Worm (Caenorhabditis elegans) whole organism, L3 larva: Measurements from ENCODE around the gene rha-1.

Experiments
- R02D3.7 ChIP-seq: fragments of 150-350 bp; optimal IDR thresholded peaks from 2 replicates; lab custom pipeline; 2014; ENCODE audit warnings: missing biosample characterization, missing genetic modification characterization
- ZK546.5 ChIP-seq: sonication (generic microtip); optimal IDR thresholded peaks from 2 replicates; lab custom pipeline; 2017; ENCODE audit warnings: missing biosample characterization, missing genetic modification characterization
- aly-2 ChIP-seq: fragments of 150-350 bp; optimal IDR thresholded peaks from 2 replicates; lab custom pipeline; 2014; ENCODE audit warnings: missing biosample characterization, missing genetic modification characterization
- ceh-16 ChIP-seq: sonication (generic microtip); optimal IDR thresholded peaks from 2 replicates; lab custom pipeline; 2017; ENCODE audit warnings: missing biosample characterization, missing genetic modification characterization
- ceh-28 ChIP-seq: fragments of 150-350 bp; optimal IDR thresholded peaks from 2 replicates; lab custom pipeline; 2014; ENCODE audit warnings: missing biosample characterization, missing genetic modification reagents, missing genetic modification characterization
- ceh-82 ChIP-seq: fragments of 150-350 bp; optimal IDR thresholded peaks from 2 replicates; lab custom pipeline; 2014; ENCODE audit warnings: missing biosample characterization, missing genetic modification characterization
- ceh-9 ChIP-seq: sonication (generic microtip); optimal IDR thresholded peaks from 2 replicates; lab custom pipeline; 2018; ENCODE audit warnings: missing biosample characterization, missing genetic modification characterization
- daf-12 ChIP-seq: fragments of 150-350 bp; optimal IDR thresholded peaks from 2 replicates; lab custom pipeline; 2014; ENCODE audit warnings: missing biosample characterization, missing genetic modification reagents, missing genetic modification characterization
- elt-1 ChIP-seq: fragments of 150-350 bp; optimal IDR thresholded peaks from 2 replicates; lab custom pipeline; 2014; ENCODE audit warnings: missing biosample characterization, missing genetic modification characterization
- elt-2 ChIP-seq: sonication (generic microtip); optimal IDR thresholded peaks from 2 replicates; lab custom pipeline; 2016; ENCODE audit warnings: missing genetic modification reagents, mild to moderate bottlenecking, missing genetic modification characterization, missing compliant biosample characterization
- eor-1 ChIP-seq, 2 experiments: fragments of 150-350 bp; optimal IDR thresholded peaks; 2 replicates each; lab custom pipeline; 2014 to 2018; ENCODE audit warnings: missing biosample characterization in 2 of 2, missing genetic modification characterization in 2 of 2
- fos-1 ChIP-seq: fragments of 150-350 bp; optimal IDR thresholded peaks from 2 replicates; lab custom pipeline; 2014; ENCODE audit warnings: missing biosample characterization, missing genetic modification characterization
- hmg-11 ChIP-seq: sonication (generic microtip); optimal IDR thresholded peaks from 2 replicates; lab custom pipeline; 2016; ENCODE audit warnings: missing genetic modification characterization, missing compliant biosample characterization
- jun-1 ChIP-seq: fragments of 150-350 bp; optimal IDR thresholded peaks from 2 replicates; lab custom pipeline; 2014; ENCODE audit warnings: missing biosample characterization, missing genetic modification reagents, missing genetic modification characterization
- lin-15B ChIP-seq: fragments of 150-350 bp; optimal IDR thresholded peaks from 2 replicates; lab custom pipeline; 2014; ENCODE audit warnings: missing biosample characterization, missing genetic modification characterization
- lin-39 ChIP-seq: fragments of 150-350 bp; optimal IDR thresholded peaks from 2 replicates; lab custom pipeline; 2018; ENCODE audit warnings: missing biosample characterization, missing genetic modification reagents, missing genetic modification characterization
- mml-1 ChIP-seq: fragments of 150-350 bp; sonication (generic microtip); optimal IDR thresholded peaks from 3 replicates; lab custom pipeline; 2014; ENCODE audit warnings: missing biosample characterization, missing genetic modification characterization
- nfya-1 ChIP-seq: sonication (generic microtip); optimal IDR thresholded peaks from 2 replicates; lab custom pipeline; 2017; ENCODE audit warnings: missing genetic modification characterization, mild to moderate bottlenecking, missing compliant biosample characterization, antibody characterized with exemption, moderate library complexity; ENCODE audit not compliant: insufficient read depth
- nhr-11 ChIP-seq: fragments of 150-350 bp; optimal IDR thresholded peaks from 2 replicates; lab custom pipeline; 2014; ENCODE audit warnings: missing biosample characterization, missing genetic modification characterization
- nhr-12 ChIP-seq: fragments of 150-350 bp; optimal IDR thresholded peaks from 2 replicates; lab custom pipeline; 2014; ENCODE audit warnings: missing biosample characterization, missing genetic modification characterization
- nhr-23 ChIP-seq: fragments of 150-350 bp; optimal IDR thresholded peaks from 2 replicates; lab custom pipeline; 2014; ENCODE audit warnings: missing biosample characterization, missing genetic modification reagents, missing genetic modification characterization
- nhr-237 ChIP-seq: fragments of 150-350 bp; optimal IDR thresholded peaks from 2 replicates; lab custom pipeline; 2014; ENCODE audit warnings: missing biosample characterization, missing genetic modification characterization
- nhr-25 ChIP-seq: sonication (generic microtip); optimal IDR thresholded peaks from 2 replicates; lab custom pipeline; 2017; ENCODE audit warnings: missing biosample characterization, missing genetic modification characterization
- nhr-67 ChIP-seq: fragments of 150-350 bp; optimal IDR thresholded peaks from 2 replicates; lab custom pipeline; 2014; ENCODE audit warnings: missing biosample characterization, missing genetic modification characterization
- nhr-76 ChIP-seq: fragments of 150-350 bp; sonication (generic microtip); optimal IDR thresholded peaks from 5 replicates; lab custom pipeline; 2014; ENCODE audit warnings: missing biosample characterization, missing genetic modification characterization
- pha-4 ChIP-seq: fragments of 150-350 bp; optimal IDR thresholded peaks from 2 replicates; lab custom pipeline; 2014; ENCODE audit warnings: missing biosample characterization, missing genetic modification reagents, missing genetic modification characterization
- pqm-1 ChIP-seq: fragments of 150-350 bp; optimal IDR thresholded peaks from 2 replicates; lab custom pipeline; 2017; ENCODE audit warnings: missing biosample characterization, missing genetic modification characterization, inconsistent platforms
- sea-2 ChIP-seq: fragments of 150-350 bp; sonication (generic microtip); optimal IDR thresholded peaks from 4 replicates; lab custom pipeline; 2014; ENCODE audit warnings: missing biosample characterization, missing genetic modification reagents, missing genetic modification characterization
- skn-1 ChIP-seq: fragments of 150-350 bp; optimal IDR thresholded peaks from 2 replicates; lab custom pipeline; 2014; ENCODE audit warnings: missing biosample characterization, missing genetic modification characterization
- tbx-2 ChIP-seq: sonication (generic microtip); optimal IDR thresholded peaks from 2 replicates; lab custom pipeline; 2016; ENCODE audit warnings: mild to moderate bottlenecking, missing genetic modification characterization, missing compliant biosample characterization
- unc-39 ChIP-seq: sonication (generic microtip); optimal IDR thresholded peaks from 4 replicates; lab custom pipeline; 2017; ENCODE audit warnings: missing biosample characterization, missing genetic modification characterization
- unc-62 ChIP-seq: fragments of 150-350 bp; sonication (generic microtip); optimal IDR thresholded peaks from 4 replicates; lab custom pipeline; 2014; ENCODE audit warnings: missing biosample characterization, missing genetic modification reagents, missing genetic modification characterization
- zag-1 ChIP-seq: fragments of 150-350 bp; optimal IDR thresholded peaks from 2 replicates; lab custom pipeline; 2014; ENCODE audit warnings: missing biosample characterization, missing genetic modification characterization
- ztf-4 ChIP-seq: fragments of 150-350 bp; optimal IDR thresholded peaks from 2 replicates; lab custom pipeline; 2014; ENCODE audit warnings: missing biosample characterization, missing genetic modification characterization

Gene rha-1

DNA sequence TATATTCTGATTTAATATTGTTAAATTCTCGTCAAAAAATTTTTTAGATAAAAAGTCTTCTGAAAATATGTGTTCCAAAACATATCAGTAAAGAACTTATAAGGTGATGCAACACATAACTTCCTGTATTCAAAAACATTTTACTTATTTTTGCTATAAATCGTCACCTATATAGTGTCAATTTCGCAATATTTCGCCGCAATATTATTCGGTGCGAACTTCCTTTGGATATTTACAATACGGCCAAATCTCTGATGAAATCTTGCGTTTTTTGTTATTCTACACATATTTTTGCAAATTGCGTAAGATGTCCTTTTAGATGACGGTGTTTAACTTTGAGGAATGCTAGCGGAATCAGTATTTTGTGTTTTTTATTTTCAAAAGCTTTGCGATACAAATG is 38.0 kb upstream of the rha-1 start:
- TF ChIP-seq ceh-16 (tag; lab: Kevin White, UChicago) (no peak), eor-1 (tag; optimal IDR thresholded peaks at IDR 0.05; lab: Kevin White, UChicago) (no peak), nhr-11 (tag; lab: Kevin White, UChicago) (no peak), unc-62 (GFP tag; lab: Kevin White, UChicago) (no peak), elt-1 (tag; lab: Kevin White, UChicago) (no peak), ceh-82 (tag; lab: Kevin White, UChicago) (no peak), nhr-67 (tag; lab: Kevin White, UChicago) (no peak), nhr-23 (no peak), lin-39 (tag; lab: Kevin White, UChicago) (no peak), fos-1 (tag; lab: Kevin White, UChicago) (no peak), aly-2 (tag; lab: Kevin White, UChicago) (no peak), unc-39 (tag; lab: Kevin White, UChicago) (no peak), jun-1 (tag; lab: Kevin White, UChicago) (no peak), tbx-2 (tag; lab: Kevin White, UChicago) (no peak), pqm-1 (no peak), pha-4 (tag; lab: Kevin White, UChicago) (no peak), ceh-28 (tag; lab: Kevin White, UChicago) (no peak), ZK546.5 (tag; lab: Kevin White, UChicago) (no peak), lin-15B (no peak), nhr-12 (tag; lab: Kevin White, UChicago) (no peak)

DNA sequence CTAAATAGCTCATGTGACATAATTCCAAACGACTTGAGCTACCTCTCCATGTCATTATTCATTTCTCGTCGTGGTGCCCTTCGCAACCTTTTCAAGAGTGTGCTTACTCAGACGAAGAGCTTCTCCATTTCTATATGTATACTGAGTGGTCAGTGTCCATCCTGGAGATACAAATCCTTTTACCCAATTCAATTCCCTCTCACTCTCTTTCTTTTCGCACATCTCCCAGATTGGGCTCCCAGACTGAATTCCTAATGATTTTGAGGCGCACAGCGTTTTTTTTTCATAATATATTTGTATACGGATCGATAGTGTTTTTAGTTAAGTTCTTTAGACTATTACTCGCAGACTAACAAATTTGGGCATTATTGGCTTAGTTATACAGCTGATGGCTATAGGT is 37.5 kb upstream of the rha-1 start:
- TF ChIP-seq skn-1 (tag; lab: Kevin White, UChicago) (no peak), hmg-11 (no peak), ceh-28 (tag; lab: Kevin White, UChicago) (no peak), nhr-76 (tag; lab: Kevin White, UChicago) (no peak), ceh-9 (no peak), nfya-1 (tag; lab: Kevin White, UChicago) (no peak), zag-1 (no peak), daf-12 (tag; lab: Kevin White, UChicago) (no peak), elt-1 (tag; lab: Kevin White, UChicago) (no peak), lin-15B (no peak), nhr-23 (no peak), sea-2 (no peak), unc-39 (tag; lab: Kevin White, UChicago) (no peak), nhr-67 (tag; lab: Kevin White, UChicago) (no peak), ceh-82 (tag; lab: Kevin White, UChicago) (no peak), nhr-11 (tag; lab: Kevin White, UChicago) (no peak), tbx-2 (tag; lab: Kevin White, UChicago) (no peak), nhr-12 (tag; lab: Kevin White, UChicago) (no peak), mml-1 (tag; lab: Kevin White, UChicago) (no peak), jun-1 (tag; lab: Kevin White, UChicago) (no peak)
- TF ChIP-seq, all 47 proteins: peak for 0

DNA sequence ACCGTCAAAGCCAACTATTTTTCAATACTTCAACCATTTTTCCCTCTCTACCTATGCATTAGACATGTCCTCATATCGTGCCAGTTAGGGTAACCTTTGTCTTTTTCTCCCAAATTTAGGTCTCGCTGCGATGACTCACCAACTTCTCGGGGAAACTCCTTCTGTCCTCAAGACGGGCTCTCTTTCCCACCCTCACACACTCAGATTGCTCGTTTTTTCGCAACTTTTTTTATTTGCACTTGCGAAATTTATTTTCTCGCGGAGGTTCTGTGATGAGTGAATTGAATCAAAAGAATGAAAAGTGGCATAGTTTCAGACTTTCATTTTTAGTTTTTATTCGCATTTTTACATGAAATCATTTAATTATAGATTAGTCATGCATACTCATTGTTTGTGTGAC is 36.9 kb upstream of the rha-1 start:
- TF ChIP-seq ZK546.5 (tag; lab: Kevin White, UChicago) (no peak), nhr-12 (tag; lab: Kevin White, UChicago) (no peak), pha-4 (tag; lab: Kevin White, UChicago) (peak; percentile 27), tbx-2 (tag; lab: Kevin White, UChicago) (no peak)

DNA sequence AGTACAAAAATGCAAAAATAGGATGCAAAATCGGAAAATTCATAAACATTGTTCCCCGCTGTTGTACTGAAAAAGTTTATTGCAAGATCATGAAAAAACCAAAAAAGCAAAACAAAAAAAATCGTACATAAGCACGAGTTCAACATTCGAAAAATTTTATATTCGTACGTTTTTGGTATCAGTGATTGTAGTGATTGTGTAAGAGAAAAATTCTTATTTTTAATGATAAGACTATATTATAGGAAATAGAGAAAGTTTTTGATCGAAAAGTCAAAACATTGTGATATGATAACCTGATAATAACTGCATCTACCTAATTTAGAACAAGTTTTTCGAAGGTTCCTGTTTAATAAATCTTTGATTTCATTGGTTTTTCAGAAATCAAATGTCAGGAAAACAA is 33.9 kb upstream of the rha-1 start:
- no peak for TF ChIP-seq nhr-25
- peak; percentile 54 for TF ChIP-seq elt-2 (tag; lab: Kevin White, UChicago)
- no peak for TF ChIP-seq R02D3.7 (tag; lab: Kevin White, UChicago)
- TF ChIP-seq ceh-82 (tag; lab: Kevin White, UChicago), result no peak
- peak; percentile 1 for TF ChIP-seq pqm-1
- TF ChIP-seq pha-4 (tag; lab: Kevin White, UChicago), result peak; percentile 27
- TF ChIP-seq nhr-237, result no peak
- TF ChIP-seq, all 47 proteins: peak for 3

DNA sequence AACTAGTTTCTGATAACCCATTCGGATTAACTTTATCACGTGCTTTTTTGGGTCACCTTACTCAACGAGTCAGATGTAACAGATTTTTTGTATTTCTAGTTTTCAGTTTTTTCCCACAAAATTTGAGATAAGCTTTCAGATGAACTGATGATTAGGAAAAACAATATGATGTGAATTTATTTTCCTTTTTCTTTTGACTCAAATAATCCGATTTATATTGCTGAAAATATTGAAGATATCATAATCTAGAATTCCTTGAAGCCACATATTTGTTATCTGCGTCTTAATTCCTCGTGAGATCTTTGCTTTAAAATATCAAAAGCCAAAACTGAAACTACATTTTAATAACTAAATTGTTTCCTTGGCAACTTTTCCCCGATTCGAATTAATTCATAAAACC is 33.2 kb upstream of the rha-1 start:
- no peak for TF ChIP-seq ztf-4 (tag; lab: Kevin White, UChicago)
